Fruit fly (Drosophila melanogaster) whole organism, pupa: ENCODE results near the gene HHEX.

Experiments used
- CG10348 ChIP-seq: fragments of 200-800 bp; sonication (Bioruptor generic); IDR thresholded peaks from 2 replicates; pipeline ENCODE4 v1.3.6; 2022; ENCODE audit warnings: missing biosample characterization, missing genetic modification characterization
- CG12605 ChIP-seq: fragments of 200-800 bp; sonication (Bioruptor generic); IDR thresholded peaks from 2 replicates; pipeline ENCODE4 v1.3.6; 2022; ENCODE audit warnings: missing biosample characterization, missing genetic modification characterization
- CG13204 ChIP-seq: fragments of 200-800 bp; sonication (Bioruptor generic); optimal IDR thresholded peaks from 2 replicates; lab custom pipeline; 2018; ENCODE audit warnings: missing biosample characterization, mild to moderate bottlenecking, missing genetic modification characterization, moderate library complexity
- CG14655 ChIP-seq: fragments of 200-800 bp; sonication (Bioruptor generic); optimal IDR thresholded peaks from 3 replicates; lab custom pipeline; 2017; ENCODE audit warnings: mild to moderate bottlenecking, missing biosample characterization, missing genetic modification reagents, missing genetic modification characterization
- CG15710 ChIP-seq: fragments of 200-800 bp; sonication (Bioruptor generic); optimal IDR thresholded peaks from 2 replicates; lab custom pipeline; 2018; ENCODE audit warnings: missing biosample characterization, mild to moderate bottlenecking, missing genetic modification characterization, moderate library complexity
- CG17806 ChIP-seq: fragments of 200-800 bp; sonication (Bioruptor generic); optimal IDR thresholded peaks from 2 replicates; lab custom pipeline; 2018; ENCODE audit warnings: missing biosample characterization, mild to moderate bottlenecking, missing genetic modification characterization, moderate library complexity
- CG32121 ChIP-seq: fragments of 200-800 bp; sonication (Bioruptor generic); IDR thresholded peaks from 2 replicates; pipeline ENCODE4 v1.3.6; 2022; ENCODE audit warnings: missing biosample characterization, missing genetic modification characterization
- CG34367 ChIP-seq: fragments of 200-800 bp; sonication (Bioruptor generic); optimal IDR thresholded peaks from 2 replicates; lab custom pipeline; 2018; ENCODE audit warnings: missing biosample characterization, mild to moderate bottlenecking, missing genetic modification characterization
- CG4496 ChIP-seq: fragments of 200-800 bp; sonication (Bioruptor generic); IDR thresholded peaks from 3 replicates; pipeline ENCODE4 v1.3.6; 2022; ENCODE audit warnings: missing biosample characterization, missing genetic modification characterization
- CG8159 ChIP-seq: fragments of 200-800 bp; sonication (Bioruptor generic); optimal IDR thresholded peaks from 3 replicates; lab custom pipeline; 2018; ENCODE audit warnings: missing biosample characterization, mild to moderate bottlenecking, missing genetic modification characterization, moderate library complexity
- CG8301 ChIP-seq: fragments of 200-800 bp; sonication (Bioruptor generic); optimal IDR thresholded peaks from 2 replicates; lab custom pipeline; 2018; ENCODE audit warnings: missing biosample characterization, mild to moderate bottlenecking, missing genetic modification characterization
- D1 ChIP-seq: fragments of 200-800 bp; sonication (Bioruptor generic); optimal IDR thresholded peaks from 2 replicates; lab custom pipeline; 2018; ENCODE audit warnings: missing biosample characterization, mild to moderate bottlenecking, missing genetic modification characterization, moderate library complexity
- EcR ChIP-seq: fragments of 200-800 bp; sonication (Bioruptor generic); optimal IDR thresholded peaks from 3 replicates; lab custom pipeline; 2019; ENCODE audit warnings: missing biosample characterization, missing genetic modification characterization, mild to moderate bottlenecking, moderate library complexity, missing genetic modification reagents
- Ets98B ChIP-seq: fragments of 200-800 bp; sonication (Bioruptor generic); IDR thresholded peaks from 2 replicates; pipeline ENCODE4 v1.3.6; 2022; ENCODE audit warnings: missing biosample characterization, missing genetic modification characterization
- Pif1A ChIP-seq: fragments of 200-800 bp; sonication (Bioruptor generic); optimal IDR thresholded peaks from 3 replicates; lab custom pipeline; 2016; ENCODE audit warnings: missing biosample characterization, missing genetic modification characterization
- Pif1B ChIP-seq: fragments of 200-800 bp; sonication (Bioruptor generic); optimal IDR thresholded peaks from 3 replicates; lab custom pipeline; 2016; ENCODE audit warnings: missing biosample characterization, missing genetic modification characterization
- Snoo ChIP-seq: fragments of 200-800 bp; sonication (Bioruptor generic); optimal IDR thresholded peaks from 3 replicates; lab custom pipeline; 2017; ENCODE audit warnings: missing biosample characterization, mild to moderate bottlenecking, missing genetic modification characterization, inconsistent platforms
- fd96Ca ChIP-seq: fragments of 200-800 bp; sonication (Bioruptor generic); IDR thresholded peaks from 3 replicates; pipeline ENCODE4 v1.3.6; 2022; ENCODE audit warnings: missing biosample characterization, missing genetic modification characterization
- rn ChIP-seq: fragments of 200-800 bp; sonication (Bioruptor generic); IDR thresholded peaks from 2 replicates; pipeline ENCODE4 v1.3.6; 2022; ENCODE audit warnings: missing biosample characterization, missing genetic modification characterization

The HHEX gene

DNA sequence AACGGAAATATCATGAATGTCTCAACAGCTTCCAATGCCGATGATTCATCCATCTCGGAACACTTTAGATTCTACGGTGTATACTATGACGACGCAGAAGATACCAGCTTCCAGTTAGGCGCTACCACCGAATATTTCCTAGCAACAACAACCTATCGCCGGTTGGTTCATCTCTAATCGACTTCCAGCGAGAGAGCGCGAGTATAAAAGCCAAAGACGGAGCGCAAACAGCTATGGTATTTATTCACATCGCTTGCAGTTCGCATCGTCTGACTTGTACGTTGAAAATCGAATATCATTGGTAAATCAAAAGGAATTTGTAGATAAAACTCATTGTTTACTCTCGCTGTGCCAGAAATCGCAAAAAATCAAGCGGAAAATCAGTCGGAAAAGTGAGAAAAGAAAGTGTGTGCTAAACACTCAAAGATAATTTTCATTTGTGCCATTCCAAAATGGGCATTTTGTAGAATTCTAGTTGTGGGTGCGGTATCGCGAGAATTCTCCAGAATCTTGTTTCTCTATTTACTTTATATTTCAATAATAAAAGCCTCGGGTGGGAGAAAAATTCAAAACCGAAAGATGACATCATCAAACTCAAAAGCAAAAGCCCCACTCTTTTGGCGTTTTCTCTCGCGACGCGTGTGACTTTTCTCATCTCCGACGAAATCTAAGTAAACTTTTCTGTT lies 15.6 kb downstream of the HHEX start, which contains the start of gene AnxB9:
TSS of gene AnxB9 (plus strand) at position 232 of the 686 bp plus-strand sequence.
- TF ChIP-seq Pif1B (GFP tag; lab: Kevin White, UChicago) (peak; percentile 25), EcR (GFP tag; lab: Kevin White, UChicago) (peak; percentile 3), fd96Ca (GFP tag; lab: Robert Waterston, UW) (no peak), CG4496 (GFP tag; lab: Robert Waterston, UW) (peak; percentile 56; the same call in 1 of the 3 replicates), Pif1A (GFP tag; lab: Kevin White, UChicago) (peak; percentile 32), D1 (tag; lab: Kevin White, UChicago) (no peak), CG32121 (GFP tag; lab: Robert Waterston, UW) (peak; percentile 51; the same call in 1 of the 2 replicates), CG13204 (GFP tag; lab: Kevin White, UChicago) (no peak), rn (GFP tag; lab: Robert Waterston, UW) (no peak), CG17806 (tag; lab: Kevin White, UChicago) (peak; percentile 4), CG15710 (peak; percentile 3), Ets98B (GFP tag; lab: Robert Waterston, UW) (peak; percentile 47), CG10348 (GFP tag; lab: Robert Waterston, UW) (no peak), CG14655 (no peak), CG12605 (GFP tag; lab: Robert Waterston, UW) (peak; percentile 51; the same call in 1 of the 2 replicates), Snoo (peak; percentile 12)

DNA sequence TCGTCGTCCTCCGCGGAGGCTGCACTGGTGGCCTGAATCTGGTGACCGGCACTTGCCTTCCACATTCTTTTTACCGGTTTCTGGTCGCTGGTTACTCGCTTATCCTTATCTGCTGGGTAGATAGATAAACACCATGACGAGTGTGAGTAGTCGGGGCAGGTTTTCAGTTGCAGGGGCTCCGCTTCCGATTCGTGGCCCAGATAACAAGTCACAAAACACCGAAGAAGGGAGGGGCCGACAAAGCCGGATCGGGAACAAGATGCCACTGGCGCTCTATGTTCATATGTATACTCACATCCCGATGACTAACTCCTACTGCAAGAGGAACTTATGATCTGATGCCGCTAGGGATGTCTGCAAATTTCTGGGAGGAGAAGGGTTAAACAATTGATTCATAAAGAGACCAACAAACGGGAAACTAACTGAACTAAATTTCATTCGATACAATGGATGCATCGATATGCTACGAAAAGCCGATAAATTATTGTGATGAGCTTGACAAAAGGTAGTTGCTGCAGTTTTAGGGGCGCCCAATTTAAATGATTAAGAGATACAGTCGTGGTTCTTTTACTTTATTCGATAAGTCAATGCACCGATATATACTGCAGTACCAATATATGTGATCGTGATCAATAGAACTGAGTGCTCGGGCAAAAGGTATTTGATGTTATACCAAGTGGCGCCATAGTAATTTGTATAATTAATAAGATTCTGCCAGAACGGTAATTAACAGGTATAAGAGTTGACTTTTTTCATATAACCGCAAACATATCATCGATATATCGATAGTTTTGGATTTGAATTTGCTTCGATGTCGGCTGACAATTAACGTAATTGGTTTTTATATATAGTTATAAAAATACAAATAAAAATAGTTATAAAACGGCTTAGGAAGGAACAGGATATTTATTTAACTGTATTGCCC lies 16.5 kb downstream of the HHEX start, which contains the start of gene Cortactin:
TSS of gene Cortactin (minus strand) at position 472 of the 925 bp plus-strand sequence.
- no peak for TF ChIP-seq CG34367
- peak; percentile 41 for TF ChIP-seq EcR (GFP tag; lab: Kevin White, UChicago)

DNA sequence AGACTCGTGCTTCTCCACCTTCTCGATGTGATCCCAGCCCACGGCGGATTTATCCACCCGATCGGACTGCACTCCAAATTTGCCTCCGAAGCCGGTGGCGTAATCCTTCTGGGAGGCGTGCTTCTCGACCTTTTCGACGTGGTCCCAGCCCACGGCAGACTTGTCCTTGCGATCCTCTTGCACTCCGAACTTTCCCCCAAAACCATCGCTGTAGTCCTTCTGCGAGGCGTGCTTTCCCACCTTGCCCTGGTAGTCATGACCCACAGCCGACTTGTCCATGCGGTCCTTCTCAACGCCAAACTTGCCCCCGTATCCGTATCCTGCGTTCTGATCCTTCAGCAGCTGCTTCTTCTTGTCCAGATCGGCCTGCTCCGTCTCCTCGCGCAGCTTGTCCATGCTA lies 17.3 kb downstream of the HHEX start:
- no peak for TF ChIP-seq CG13204 (GFP tag; lab: Kevin White, UChicago)
- no peak for TF ChIP-seq CG10348 (GFP tag; lab: Robert Waterston, UW)
- TF ChIP-seq CG8159 (tag; lab: Kevin White, UChicago), result no peak
- TF ChIP-seq CG32121 (GFP tag; lab: Robert Waterston, UW), result no peak
- TF ChIP-seq Pif1A (GFP tag; lab: Kevin White, UChicago), result no peak
- no peak for TF ChIP-seq D1 (tag; lab: Kevin White, UChicago)
- TF ChIP-seq CG17806 (tag; lab: Kevin White, UChicago), result no peak

DNA sequence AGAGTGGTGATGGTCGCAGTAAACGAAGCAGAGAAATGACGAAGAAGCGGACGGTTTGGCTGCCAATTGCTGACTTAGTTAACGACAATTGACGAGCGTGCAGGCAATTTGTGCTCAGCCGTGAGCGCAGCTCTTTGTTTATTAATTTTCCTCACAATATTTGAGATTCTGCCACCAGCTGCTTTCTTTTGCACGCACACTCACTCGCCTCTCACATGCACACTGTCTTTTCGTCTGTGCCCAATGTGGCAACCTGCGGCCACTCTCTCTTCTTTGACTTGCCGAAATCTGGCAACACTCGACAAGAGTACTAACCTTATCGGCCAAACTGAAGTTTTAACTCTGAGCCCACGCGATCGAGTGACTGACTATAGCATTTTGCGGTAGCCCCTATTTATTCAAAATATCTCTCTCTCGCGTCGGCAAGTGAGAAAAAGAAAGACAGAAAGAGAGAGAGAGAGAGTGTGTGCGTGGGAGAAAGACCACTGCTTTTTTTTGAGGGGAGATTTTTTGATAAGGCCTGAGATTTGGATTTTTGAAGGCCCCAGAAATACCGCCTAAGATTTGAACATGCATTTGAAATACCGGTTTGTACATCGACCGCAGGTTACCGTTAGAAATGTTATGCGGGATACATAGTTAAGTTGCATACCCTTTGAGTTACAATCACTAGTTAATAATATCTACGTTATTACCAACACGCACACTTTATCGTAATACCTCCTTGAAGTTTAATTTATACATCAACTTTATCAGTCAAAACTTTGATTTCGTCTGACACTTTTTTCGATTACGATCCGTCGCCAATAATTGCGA lies 20.1 kb downstream of the HHEX start, which contains the start of gene Mvl:
TSS of gene Mvl (minus strand) at position 371 of the 816 bp plus-strand sequence.
- no peak for TF ChIP-seq CG8301 (tag; lab: Kevin White, UChicago)
- TF ChIP-seq CG13204 (GFP tag; lab: Kevin White, UChicago), result no peak
- TF ChIP-seq Snoo, result no peak
- 0 out of 2 replicates have a peak, but pooled peaks have one; percentile 12 for TF ChIP-seq CG12605 (GFP tag; lab: Robert Waterston, UW)
- TF ChIP-seq EcR (GFP tag; lab: Kevin White, UChicago), result peak; percentile 86
- TF ChIP-seq CG32121 (GFP tag; lab: Robert Waterston, UW), result no peak
- no peak for TF ChIP-seq CG34367
- no peak for TF ChIP-seq CG10348 (GFP tag; lab: Robert Waterston, UW)
- no peak for TF ChIP-seq fd96Ca (GFP tag; lab: Robert Waterston, UW)
- no peak for TF ChIP-seq CG15710
- no peak for TF ChIP-seq CG14655
- peak; percentile 55; the same call in 2 of the 3 replicates for TF ChIP-seq CG4496 (GFP tag; lab: Robert Waterston, UW)
- TF ChIP-seq Ets98B (GFP tag; lab: Robert Waterston, UW), result peak; percentile 41; the same call in 1 of the 2 replicates
- no peak for TF ChIP-seq D1 (tag; lab: Kevin White, UChicago)
- no peak for TF ChIP-seq Pif1A (GFP tag; lab: Kevin White, UChicago)

DNA sequence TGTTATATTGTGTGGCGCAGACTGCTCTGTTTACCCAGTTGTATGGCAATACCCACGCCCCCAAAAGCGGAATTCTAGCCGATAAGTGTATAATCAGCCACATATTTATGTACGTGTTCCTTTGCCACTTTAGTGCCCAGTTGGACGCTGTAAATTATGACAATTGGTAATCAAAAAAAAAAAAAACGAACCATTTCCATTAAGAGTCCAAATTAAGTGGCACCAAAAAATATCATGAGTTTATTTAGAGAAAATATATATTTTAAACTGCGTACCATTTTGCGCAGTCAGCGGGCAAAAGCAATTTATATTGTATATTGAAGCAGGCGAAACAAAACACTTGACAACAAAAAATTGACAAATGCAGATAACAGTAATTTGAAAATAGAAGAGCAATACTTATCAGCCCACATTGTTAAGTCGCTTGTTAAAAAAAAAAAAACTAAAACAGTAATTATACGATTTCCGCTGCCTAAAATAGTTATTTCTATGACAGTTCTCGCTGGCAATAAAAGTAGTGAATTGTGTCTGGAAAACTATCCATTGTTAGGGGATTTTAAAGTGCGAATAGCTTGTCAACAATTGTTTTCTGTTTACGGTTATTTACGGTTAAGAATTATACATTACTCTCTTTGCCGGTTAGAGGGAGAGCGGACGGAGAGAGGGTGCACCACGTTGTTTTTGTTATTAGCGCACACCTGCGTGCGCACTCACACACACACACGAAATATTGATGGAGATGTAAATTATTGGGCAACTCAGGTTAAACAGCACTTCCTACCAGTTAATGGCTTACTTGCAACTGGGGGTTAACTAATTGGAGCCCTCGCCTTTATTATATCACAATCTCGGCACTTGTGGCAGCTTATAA lies 21.0 kb downstream of the HHEX start:
- TF ChIP-seq CG17806 (tag; lab: Kevin White, UChicago), result no peak
- no peak for TF ChIP-seq CG12605 (GFP tag; lab: Robert Waterston, UW)
- TF ChIP-seq CG32121 (GFP tag; lab: Robert Waterston, UW), result no peak
- no peak for TF ChIP-seq Pif1B (GFP tag; lab: Kevin White, UChicago)
- no peak for TF ChIP-seq Snoo
- TF ChIP-seq, all 21 proteins: peak for 0
